Worm (Caenorhabditis elegans) whole organism, mixed stage, embryonic: Measurements from ENCODE around the gene Y54G2A.15.

Source experiments
- bed-3 ChIP-seq: fragments of 200-800 bp; sonication (Bioruptor generic); optimal IDR thresholded peaks from 3 replicates; lab custom pipeline; 2018; ENCODE audit warnings: mild to moderate bottlenecking, missing genetic modification characterization, moderate library complexity, missing compliant biosample characterization
- blmp-1 ChIP-seq: fragments of 150-350 bp; optimal IDR thresholded peaks from 2 replicates; lab custom pipeline; 2014; ENCODE audit warnings: missing biosample characterization, missing genetic modification characterization
- drap-1 ChIP-seq: fragments of 200-800 bp; sonication (Bioruptor generic); optimal IDR thresholded peaks from 3 replicates; lab custom pipeline; 2018; ENCODE audit warnings: mild to moderate bottlenecking, missing genetic modification characterization, missing compliant biosample characterization
- lin-32 ChIP-seq: fragments of 200-800 bp; sonication (Bioruptor generic); optimal IDR thresholded peaks from 2 replicates; lab custom pipeline; 2018; ENCODE audit warnings: mild to moderate bottlenecking, missing genetic modification characterization, missing compliant biosample characterization
- lsy-2 ChIP-seq: fragments of 150-350 bp; optimal IDR thresholded peaks from 2 replicates; lab custom pipeline; 2014; ENCODE audit warnings: missing biosample characterization, missing genetic modification characterization
- snpc-4 ChIP-seq: fragments of 150-350 bp; optimal IDR thresholded peaks from 2 replicates; lab custom pipeline; 2014; ENCODE audit warnings: missing biosample characterization, missing genetic modification characterization
- unc-62 ChIP-seq: fragments of 150-350 bp; optimal IDR thresholded peaks from 2 replicates; lab custom pipeline; 2014; ENCODE audit warnings: missing biosample characterization, missing genetic modification reagents, missing genetic modification characterization

- TF ChIP-seq drap-1 (GFP tag; lab: Kevin White, UChicago): no peak
- TF ChIP-seq bed-3 (GFP tag; lab: Kevin White, UChicago): no peak
- no peak for TF ChIP-seq lsy-2 (tag; lab: Kevin White, UChicago)
- TF ChIP-seq lin-32: no peak
- TF ChIP-seq unc-62 (GFP tag; lab: Kevin White, UChicago): no peak
- TF ChIP-seq blmp-1 (tag; lab: Kevin White, UChicago): no peak
- no peak for TF ChIP-seq snpc-4 (tag; lab: Kevin White, UChicago)
Observed at ce11 chrIV:2808154-2808553, 35.6 kb downstream of the Y54G2A.15 start.
